Worm (Caenorhabditis elegans): ENCODE measurements around the gene cut-1.

DNA sequence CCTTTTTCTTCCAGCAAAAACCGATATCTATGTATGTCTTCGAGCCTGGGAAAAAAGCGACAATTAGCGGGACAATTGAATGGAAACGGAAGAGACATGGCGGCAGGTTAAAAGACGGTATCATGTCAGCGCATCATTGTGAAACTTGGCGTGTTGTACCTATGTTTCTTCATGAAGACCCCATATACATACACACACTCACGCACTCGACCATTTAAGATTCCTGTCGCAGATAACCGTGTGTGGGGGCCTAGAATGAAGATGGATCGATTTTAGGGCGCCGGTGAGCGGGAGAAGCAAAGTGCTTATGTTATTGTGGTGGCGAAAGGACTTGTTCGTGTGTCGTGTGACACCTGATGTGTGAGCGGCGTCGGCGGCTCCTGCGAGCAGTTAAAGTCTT, 8.0 kb downstream of the cut-1 start:
- TF ChIP-seq med-1 (GFP tag; optimal IDR thresholded peaks at IDR 0.05; ENCODE audit: insufficient read depth), result no peak
- TF ChIP-seq ztf-29 (GFP tag; IDR thresholded peaks at IDR 0.05), result no peak
- no peak for TF ChIP-seq flt-1 (GFP tag; IDR thresholded peaks at IDR 0.05)
- no peak for TF ChIP-seq tab-1 (GFP tag; IDR thresholded peaks at IDR 0.05)
- TF ChIP-seq ref-1 (GFP tag; conservative IDR thresholded peaks at IDR 0.05), result no peak
- TF ChIP-seq ztf-23 (GFP tag; IDR thresholded peaks at IDR 0.05), result no peak
- no peak for TF ChIP-seq T22C8.4 (GFP tag; IDR thresholded peaks at IDR 0.05)

Measured in whole organism, midembryonic.